Fruit fly (Drosophila melanogaster) whole organism, embryonic: ENCODE results near the gene CG10628.

ENCODE experiments used
- Awh ChIP-seq: fragments of 200-800 bp; sonication (Bioruptor generic); IDR thresholded peaks from 2 replicates; pipeline ENCODE4, ENCODE4 v1.3.6; 2022; ENCODE audit warnings: missing biosample characterization, missing genetic modification characterization
- C15 ChIP-seq: fragments of 200-800 bp; sonication (Bioruptor generic); IDR thresholded peaks from 3 replicates; pipeline ENCODE4 v1.3.6; 2022; ENCODE audit warnings: missing biosample characterization, missing genetic modification characterization
- CG10267 ChIP-seq: fragments of 200-800 bp; sonication (Bioruptor generic); optimal IDR thresholded peaks from 2 replicates; lab custom pipeline; 2018; ENCODE audit warnings: missing biosample characterization, mild to moderate bottlenecking, missing genetic modification characterization, moderate library complexity
- CG11456 ChIP-seq: fragments of 200-800 bp; sonication (Bioruptor generic); IDR thresholded peaks from 3 replicates; pipeline ENCODE4 v1.3.6; 2022; ENCODE audit warnings: missing biosample characterization, missing genetic modification characterization
- CG12769 ChIP-seq: fragments of 200-800 bp; sonication (Bioruptor generic); optimal IDR thresholded peaks from 2 replicates; lab custom pipeline; 2019; ENCODE audit warnings: missing biosample characterization, mild to moderate bottlenecking, missing genetic modification characterization, moderate library complexity
- CG14014 ChIP-seq: fragments of 200-800 bp; sonication (Bioruptor generic); IDR thresholded peaks from 2 replicates; pipeline ENCODE4 v1.3.6; 2022; ENCODE audit warnings: missing biosample characterization, missing genetic modification characterization
- CG15514 ChIP-seq: fragments of 200-800 bp; sonication (Bioruptor generic); optimal IDR thresholded peaks from 3 replicates; lab custom pipeline; 2017; ENCODE audit warnings: missing biosample characterization, missing genetic modification characterization, mild to moderate bottlenecking, moderate library complexity, missing genetic modification reagents
- CG18011 ChIP-seq: fragments of 200-800 bp; sonication (Bioruptor generic); optimal IDR thresholded peaks from 2 replicates; lab custom pipeline; 2017; ENCODE audit warnings: missing biosample characterization, missing genetic modification characterization, mild to moderate bottlenecking, moderate library complexity, missing genotype
- CG2120 ChIP-seq: fragments of 200-800 bp; sonication (Bioruptor generic); optimal IDR thresholded peaks from 3 replicates; lab custom pipeline; 2016; ENCODE audit warnings: missing biosample characterization, missing genetic modification characterization
- CG32532 ChIP-seq: fragments of 200-800 bp; sonication (Bioruptor generic); IDR thresholded peaks from 2 replicates; pipeline ENCODE4 v1.3.6; 2022; ENCODE audit warnings: missing biosample characterization, missing genetic modification characterization
- CG3847 ChIP-seq: fragments of 200-800 bp; sonication (Bioruptor generic); IDR thresholded peaks from 2 replicates; pipeline ENCODE4 v1.3.6; 2022; ENCODE audit warnings: missing biosample characterization, missing genetic modification characterization
- CG4360 ChIP-seq: fragments of 200-800 bp; sonication (Bioruptor generic); IDR thresholded peaks from 2 replicates; pipeline ENCODE4 v1.3.6; 2022; ENCODE audit warnings: missing biosample characterization, missing genetic modification characterization
- CG4730 ChIP-seq: fragments of 200-800 bp; sonication (Bioruptor generic); IDR thresholded peaks from 2 replicates; pipeline ENCODE4 v1.3.6; 2022; ENCODE audit warnings: missing biosample characterization, missing genetic modification characterization
- CG8290 ChIP-seq, 3 experiments: fragments of 200-800 bp; sonication (Bioruptor generic); optimal IDR thresholded peaks; 2 replicates each; lab custom pipeline; 2016 to 2019; ENCODE audit warnings: missing biosample characterization in 3 of 3, missing genetic modification characterization in 3 of 3, mild to moderate bottlenecking in 2 of 3, moderate library complexity in 1 of 3
- CG9215 ChIP-seq: fragments of 200-800 bp; sonication (Bioruptor generic); IDR thresholded peaks from 2 replicates; pipeline ENCODE4 v1.3.6; 2022; ENCODE audit warnings: missing biosample characterization, missing genetic modification characterization
- CG9437 ChIP-seq: fragments of 200-800 bp; sonication (Bioruptor generic); optimal IDR thresholded peaks from 2 replicates; lab custom pipeline; 2018; ENCODE audit warnings: missing biosample characterization, mild to moderate bottlenecking, missing genetic modification characterization
- Chrac-16 ChIP-seq: fragments of 200-800 bp; sonication (Bioruptor generic); optimal IDR thresholded peaks from 3 replicates; lab custom pipeline; 2016; ENCODE audit warnings: missing biosample characterization, missing genetic modification characterization
- Dip3 ChIP-seq: fragments of 200-800 bp; sonication (Bioruptor generic); optimal IDR thresholded peaks from 3 replicates; lab custom pipeline; 2016; ENCODE audit warnings: missing biosample characterization, missing genetic modification characterization
- Dp ChIP-seq: fragments of 200-800 bp; sonication (Bioruptor generic); optimal IDR thresholded peaks from 2 replicates; lab custom pipeline; 2018; ENCODE audit warnings: missing biosample characterization, mild to moderate bottlenecking, missing genetic modification characterization, moderate library complexity
- E2f1 ChIP-seq: fragments of 200-800 bp; sonication (Bioruptor generic); IDR thresholded peaks from 2 replicates; pipeline ENCODE4 v1.3.6; 2022; ENCODE audit warnings: missing biosample characterization, missing genetic modification characterization
- E2f2 ChIP-seq: fragments of 200-800 bp; sonication (Bioruptor generic); IDR thresholded peaks from 2 replicates; pipeline ENCODE4 v1.3.6; 2022; ENCODE audit warnings: missing biosample characterization, missing genetic modification characterization
- Ets65A ChIP-seq: fragments of 200-800 bp; sonication (Bioruptor generic); peaks from one replicate; lab custom pipeline; 2016; ENCODE audit warnings: missing biosample characterization, missing genetic modification characterization
- HLH54F ChIP-seq: fragments of 200-800 bp; sonication (Bioruptor generic); optimal IDR thresholded peaks from 3 replicates; lab custom pipeline; 2016; ENCODE audit warnings: missing biosample characterization, missing genetic modification characterization
- MTF-1 ChIP-seq: fragments of 200-800 bp; sonication (Bioruptor generic); optimal IDR thresholded peaks from 2 replicates; lab custom pipeline; 2018; ENCODE audit warnings: missing biosample characterization, mild to moderate bottlenecking, missing genetic modification characterization, borderline replicate concordance
- Nf-YC ChIP-seq: fragments of 200-800 bp; optimal IDR thresholded peaks from 3 replicates; lab custom pipeline; 2019; ENCODE audit warnings: missing biosample characterization, mild to moderate bottlenecking, missing genetic modification characterization, moderate library complexity
- Scr ChIP-seq: fragments of 200-800 bp; sonication (Bioruptor generic); IDR thresholded peaks from 2 replicates; pipeline ENCODE4 v1.3.6; 2022; ENCODE audit warnings: missing biosample characterization, missing genetic modification characterization; ENCODE audit not compliant: partially characterized antibody
- Sox100B ChIP-seq: fragments of 200-800 bp; sonication (Bioruptor generic); optimal IDR thresholded peaks from 3 replicates; lab custom pipeline; 2018; ENCODE audit warnings: missing biosample characterization, mild to moderate bottlenecking, missing genetic modification characterization
- Stat92E ChIP-seq, 3 experiments: fragments of >200 bp in 2 of 3; fragments of 200-800 bp in 1 of 3; sonication (Bioruptor generic) in 1 of 3; optimal IDR thresholded peaks; 2 replicates each; lab custom pipeline; 2017 to 2019; ENCODE audit warnings: missing biosample characterization in 3 of 3, missing genetic modification characterization in 3 of 3, mild to moderate bottlenecking in 1 of 3, moderate library complexity in 1 of 3
- ase ChIP-seq: fragments of 200-800 bp; sonication (Bioruptor generic); IDR thresholded peaks from 3 replicates; pipeline ENCODE4 v1.3.6; 2022; ENCODE audit warnings: missing biosample characterization, missing genetic modification characterization
- crol ChIP-seq: fragments of 200-800 bp; sonication (Bioruptor generic); IDR thresholded peaks from 2 replicates; pipeline ENCODE4 v1.3.6; 2022; ENCODE audit warnings: missing biosample characterization, missing genetic modification characterization
- cwo ChIP-seq: fragments of 200-800 bp; sonication (Bioruptor generic); optimal IDR thresholded peaks from 3 replicates; lab custom pipeline; 2017; ENCODE audit warnings: missing biosample characterization, missing genetic modification characterization, mild to moderate bottlenecking, moderate library complexity, missing genetic modification reagents
- dimm ChIP-seq: fragments of 200-800 bp; sonication (Bioruptor generic); IDR thresholded peaks from 2 replicates; pipeline ENCODE4 v1.3.6; 2022; ENCODE audit warnings: missing biosample characterization, missing genetic modification characterization
- emc ChIP-seq: fragments of 200-800 bp; sonication (Bioruptor generic); optimal IDR thresholded peaks from 2 replicates; lab custom pipeline; 2016; ENCODE audit warnings: missing biosample characterization, missing genetic modification characterization
- eve ChIP-seq, 2 experiments: fragments of >200 bp; optimal IDR thresholded peaks; 2 replicates each; lab custom pipeline; 2017; ENCODE audit warnings: missing biosample characterization in 2 of 2, missing genetic modification characterization in 2 of 2
- gcm ChIP-seq: fragments of 200-800 bp; sonication (Bioruptor generic); optimal IDR thresholded peaks from 2 replicates; lab custom pipeline; 2019; ENCODE audit warnings: missing biosample characterization, mild to moderate bottlenecking, missing genetic modification characterization, moderate library complexity
- ken ChIP-seq: fragments of 200-800 bp; sonication (Bioruptor generic); IDR thresholded peaks from 3 replicates; pipeline ENCODE4 v1.3.6; 2022; ENCODE audit warnings: missing biosample characterization, missing genetic modification characterization
- klu ChIP-seq: fragments of 200-800 bp; sonication (Bioruptor generic); IDR thresholded peaks from 2 replicates; pipeline ENCODE4 v1.3.6; 2022; ENCODE audit warnings: missing biosample characterization, missing genetic modification characterization
- knrl ChIP-seq: fragments of 200-800 bp; sonication (Bioruptor generic); IDR thresholded peaks from 3 replicates; pipeline ENCODE4 v1.3.6; 2022; ENCODE audit warnings: missing biosample characterization, missing genetic modification characterization; ENCODE audit not compliant: partially characterized antibody
- nerfin-2 ChIP-seq: fragments of 200-800 bp; sonication (Bioruptor generic); IDR thresholded peaks from 2 replicates; pipeline ENCODE4 v1.3.6; 2022; ENCODE audit warnings: missing biosample characterization, missing genetic modification characterization; ENCODE audit not compliant: partially characterized antibody
- nmo ChIP-seq: fragments of 200-800 bp; sonication (Bioruptor generic); optimal IDR thresholded peaks from 2 replicates; lab custom pipeline; 2018; ENCODE audit warnings: missing biosample characterization, mild to moderate bottlenecking, missing genetic modification characterization, moderate library complexity
- onecut ChIP-seq: fragments of 200-800 bp; sonication (Bioruptor generic); IDR thresholded peaks from 2 replicates; pipeline ENCODE4 v1.3.6; 2022; ENCODE audit warnings: missing biosample characterization, missing genetic modification characterization
- pho ChIP-seq: fragments of 200-800 bp; sonication (Bioruptor generic); optimal IDR thresholded peaks from 2 replicates; lab custom pipeline; 2016; ENCODE audit warnings: missing biosample characterization, missing genetic modification characterization
- phol ChIP-seq: fragments of 200-800 bp; sonication (Bioruptor generic); optimal IDR thresholded peaks from 3 replicates; lab custom pipeline; 2018; ENCODE audit warnings: missing biosample characterization, mild to moderate bottlenecking, missing genetic modification characterization, moderate library complexity
- sd ChIP-seq: fragments of 200-800 bp; sonication (Bioruptor generic); optimal IDR thresholded peaks from 3 replicates; lab custom pipeline; 2018; ENCODE audit warnings: missing biosample characterization, mild to moderate bottlenecking, missing genetic modification characterization, moderate library complexity
- tup ChIP-seq: fragments of 200-800 bp; sonication (Bioruptor generic); optimal IDR thresholded peaks from 2 replicates; lab custom pipeline; 2016; ENCODE audit warnings: missing biosample characterization, mild to moderate bottlenecking, missing genetic modification characterization, moderate library complexity
- vnd ChIP-seq: fragments of 200-800 bp; sonication (Bioruptor generic); IDR thresholded peaks from 3 replicates; pipeline ENCODE4 v1.3.6; 2022; ENCODE audit warnings: missing biosample characterization, missing genetic modification characterization; ENCODE audit not compliant: partially characterized antibody
- zen2 ChIP-seq: fragments of 200-800 bp; sonication (Bioruptor generic); IDR thresholded peaks from 3 replicates; pipeline ENCODE4 v1.3.6; 2022; ENCODE audit warnings: missing biosample characterization, missing genetic modification characterization; ENCODE audit not compliant: partially characterized antibody

The CG10628 gene

DNA sequence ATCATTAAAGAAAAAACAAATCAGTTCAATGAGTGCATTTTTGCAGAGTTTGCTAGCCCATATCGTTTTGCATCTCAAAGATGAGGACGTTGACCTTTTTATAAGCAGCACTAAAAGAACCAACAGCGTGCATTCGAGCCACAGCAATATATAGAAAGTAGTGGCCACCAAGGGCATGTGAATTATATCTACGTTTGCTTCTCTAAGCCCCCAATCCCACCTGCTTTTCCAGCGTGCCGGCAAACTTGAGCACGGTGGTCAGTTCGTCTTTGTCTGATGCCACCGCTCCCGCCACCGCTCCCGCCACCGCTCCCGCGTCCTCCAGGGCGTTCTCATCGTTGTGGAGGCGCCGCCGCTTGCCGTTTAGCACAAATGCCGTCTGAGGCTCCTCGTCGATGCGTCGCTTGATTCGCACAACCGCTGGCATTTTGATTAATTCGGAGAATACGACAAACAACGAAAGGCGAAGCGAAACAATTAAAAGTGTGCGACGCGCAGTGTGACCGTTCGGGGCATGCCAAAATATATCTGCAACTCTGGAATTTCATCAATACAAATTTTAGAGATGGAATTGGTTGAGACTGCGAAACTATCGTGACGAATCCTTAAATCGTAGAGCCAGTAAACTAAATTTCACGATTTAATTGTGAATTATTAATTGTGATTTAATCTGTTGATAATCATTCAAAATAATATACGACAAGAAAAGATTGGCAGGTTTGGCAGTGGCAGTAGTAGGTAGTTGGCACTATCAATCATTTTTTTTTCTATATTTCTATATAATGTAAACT is 37.1 kb upstream of the CG10628 start (continued):
- TF ChIP-seq emc, result no peak
- no peak for TF ChIP-seq gcm (GFP tag; lab: Kevin White, UChicago)
- TF ChIP-seq sd, result peak; percentile 95
- peak in 1 of 3 experiments; percentile 5 for TF ChIP-seq Stat92E (GFP tag; optimal IDR thresholded peaks at IDR 0.05; lab: Kevin White, UChicago)
- TF ChIP-seq Chrac-16 (GFP tag; lab: Kevin White, UChicago), result peak; percentile 55
- TF ChIP-seq CG12769, result peak; percentile 60
- peak; percentile 64 for TF ChIP-seq nmo (GFP tag; lab: Kevin White, UChicago)
- peak; percentile 66 for TF ChIP-seq CG15514 (GFP tag; lab: Kevin White, UChicago)
- TF ChIP-seq CG9215 (GFP tag; lab: Robert Waterston, UW), result peak; percentile 18; the same call in 1 of the 2 replicates
- TF ChIP-seq Sox100B, result peak; percentile 39
- TF ChIP-seq knrl (GFP tag; lab: Robert Waterston, UW), result peak; percentile 83
- TF ChIP-seq Scr (GFP tag; lab: Robert Waterston, UW), result peak; percentile 87
- no peak for TF ChIP-seq cwo (GFP tag; lab: Kevin White, UChicago)
- no peak for TF ChIP-seq CG4360 (GFP tag; lab: Robert Waterston, UW)
- peak; percentile 33 for TF ChIP-seq CG8290 (GFP tag; optimal IDR thresholded peaks at IDR 0.05; lab: Kevin White, UChicago)
- peak in 1 of 2 experiments; percentile 70 for TF ChIP-seq CG8290 (tag; optimal IDR thresholded peaks at IDR 0.05; lab: Kevin White, UChicago)
- peak; percentile 33 for TF ChIP-seq CG18011 (GFP tag; lab: Kevin White, UChicago)
- TF ChIP-seq dimm (GFP tag; lab: Robert Waterston, UW), result no peak
- TF ChIP-seq CG3847 (GFP tag; lab: Robert Waterston, UW), result peak; percentile 64
- no peak for TF ChIP-seq CG4730 (GFP tag; lab: Robert Waterston, UW)
- peak; percentile 20 for TF ChIP-seq Dip3 (GFP tag; lab: Kevin White, UChicago)
- peak; percentile 95 for TF ChIP-seq crol (GFP tag; lab: Robert Waterston, UW)
- TF ChIP-seq CG32532, result peak; percentile 65
- TF ChIP-seq MTF-1, result no peak
- peak; percentile 42; the same call in 1 of the 3 replicates for TF ChIP-seq ase (GFP tag; lab: Robert Waterston, UW)
- TF ChIP-seq Awh (GFP tag; lab: Robert Waterston, UW), result no peak
- TF ChIP-seq Ets65A (GFP tag; lab: Kevin White, UChicago), result peak; percentile 95
- TF ChIP-seq pho (GFP tag; lab: Kevin White, UChicago), result peak; percentile 65
- TF ChIP-seq vnd (GFP tag; lab: Robert Waterston, UW), result peak; percentile 75
- peak; percentile 79 for TF ChIP-seq CG2120
- peak; percentile 27 for TF ChIP-seq Nf-YC
- TF ChIP-seq CG9437, result peak; percentile 40
- TF ChIP-seq ken (GFP tag; lab: Robert Waterston, UW), result peak; percentile 12; the same call in 1 of the 3 replicates
- TF ChIP-seq E2f2 (GFP tag; lab: Robert Waterston, UW), result peak; percentile 60
- TF ChIP-seq tup (GFP tag; lab: Kevin White, UChicago), result peak; percentile 34
- 0 out of 2 replicates have a peak, but pooled peaks have one; percentile 8 for TF ChIP-seq nerfin-2 (GFP tag; lab: Robert Waterston, UW)
- peak; percentile 50 for TF ChIP-seq HLH54F (GFP tag; lab: Kevin White, UChicago)
- TF ChIP-seq CG11456 (GFP tag; lab: Robert Waterston, UW), result peak; percentile 60; the same call in 1 of the 3 replicates
- 0 out of 2 replicates have a peak, but pooled peaks have one; percentile 51 for TF ChIP-seq onecut
- TF ChIP-seq CG10267 (tag; lab: Kevin White, UChicago), result peak; percentile 70
- peak; percentile 40; the same call in 1 of the 2 replicates for TF ChIP-seq E2f1 (GFP tag; lab: Robert Waterston, UW)
- TF ChIP-seq phol (tag; lab: Kevin White, UChicago), result peak; percentile 54
- TF ChIP-seq zen2, result peak; percentile 82; the same call in 2 of the 3 replicates
- TF ChIP-seq C15 (GFP tag; lab: Robert Waterston, UW), result no peak
- peak; percentile 55 for TF ChIP-seq Dp (GFP tag; lab: Kevin White, UChicago)
- no peak for TF ChIP-seq klu
- TF ChIP-seq eve (GFP tag; optimal IDR thresholded peaks at IDR 0.05; lab: Kevin White, UChicago), result peak in 1 of 2 experiments; percentile 73
- no peak for TF ChIP-seq CG14014 (GFP tag; lab: Robert Waterston, UW)
